Worm (Caenorhabditis elegans): ENCODE data around the gene Y38C1AA.6.

DNA sequence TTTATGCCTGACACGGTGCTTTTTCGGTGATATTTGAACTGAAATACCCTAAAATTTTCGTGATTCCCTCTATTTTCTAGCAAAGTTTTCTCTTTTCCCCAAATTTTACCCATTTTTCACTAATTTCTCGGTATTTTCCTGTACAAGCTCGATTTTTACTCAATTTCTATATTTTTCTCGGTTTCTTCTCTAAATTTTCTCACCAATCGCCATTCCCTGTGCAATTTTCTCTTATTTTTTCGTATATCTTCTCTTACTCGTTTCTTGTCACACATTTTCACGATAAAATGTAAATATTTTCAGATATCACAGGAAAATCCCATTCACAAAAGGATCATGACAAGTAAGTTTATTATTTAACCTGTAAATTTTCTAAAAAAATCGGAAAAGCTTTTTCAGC lies 31.8 kb downstream of the Y38C1AA.6 start, which contains the start of gene csn-3:
- TF ChIP-seq elt-2 (tag; optimal IDR thresholded peaks at IDR 0.05) (no peak), nhr-28 (tag; optimal IDR thresholded peaks at IDR 0.05) (no peak), fkh-8 (tag; optimal IDR thresholded peaks at IDR 0.05) (no peak), pax-3 (tag; optimal IDR thresholded peaks at IDR 0.05) (no peak), egl-27 (tag; optimal IDR thresholded peaks at IDR 0.05) (no peak), mep-1 (tag; optimal IDR thresholded peaks at IDR 0.05) (no peak)

Data from whole organism, L1 larva.